Fruit fly (Drosophila melanogaster): ENCODE measurements around the gene Cisd2.

The Cisd2 gene

dm6 chr3R:29254383-29254782, 31.2 kb upstream of the Cisd2 start:
- no peak for TF ChIP-seq CTCF (optimal IDR thresholded peaks at IDR 0.05)
- TF ChIP-seq CG8478 (optimal IDR thresholded peaks at IDR 0.05): no peak

- TF ChIP-seq CTCF (optimal IDR thresholded peaks at IDR 0.05) (no peak), CG8478 (optimal IDR thresholded peaks at IDR 0.05) (no peak)
Measured at dm6 chr3R:29253874-29254273, 30.6 kb upstream of the Cisd2 start.

- peak; percentile 91 to 93 for TF ChIP-seq CTCF (optimal IDR thresholded peaks at IDR 0.05)
- no peak for TF ChIP-seq CG8478 (optimal IDR thresholded peaks at IDR 0.05)
Measured at dm6 chr3R:29251418-29251817, 28.2 kb upstream of the Cisd2 start.

DNA sequence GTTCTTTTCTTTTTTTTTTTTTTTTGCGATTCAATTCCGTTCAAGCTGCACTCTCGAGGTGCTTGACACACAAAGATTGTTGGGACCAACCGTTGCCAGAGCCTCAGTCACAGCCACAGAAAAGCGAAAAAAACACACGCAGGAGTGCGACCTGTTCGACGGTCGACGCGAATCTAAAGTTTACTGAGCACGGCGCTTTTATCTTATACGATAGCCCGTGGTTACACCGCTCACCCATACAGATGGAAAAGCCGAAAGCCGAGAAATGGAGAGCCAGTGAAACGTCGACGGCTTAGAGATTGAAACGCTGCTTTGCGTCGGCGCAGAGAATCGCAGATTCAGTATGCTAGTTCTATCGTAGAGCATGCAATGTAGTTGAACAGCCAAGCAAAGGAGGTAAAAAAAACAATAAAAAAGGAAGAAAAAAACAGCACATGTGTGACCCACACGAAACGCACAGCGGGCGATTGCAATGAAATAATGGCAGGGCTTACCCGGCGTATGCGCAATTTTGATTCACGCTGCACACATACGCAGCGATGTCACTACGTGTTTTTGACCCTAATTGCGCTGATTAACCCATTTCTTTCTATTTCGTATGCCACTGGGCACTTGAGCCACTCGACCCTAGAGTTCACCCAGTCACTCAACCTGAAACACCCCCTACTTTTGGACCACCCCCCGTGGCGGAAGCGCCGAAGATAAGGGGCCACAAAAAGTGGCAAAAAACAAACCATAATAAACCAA, 27.2 kb upstream of the Cisd2 start, which contains the start of gene SP1029:
TSS of gene SP1029 (minus strand) at position 180 of the 747 bp plus-strand sequence.
- no peak for TF ChIP-seq CTCF (optimal IDR thresholded peaks at IDR 0.05)
- TF ChIP-seq CG8478 (optimal IDR thresholded peaks at IDR 0.05): no peak

dm6 chr3R:29244727-29245126, 21.5 kb upstream of the Cisd2 start, which contains the start of gene CG31445:
Gene CG31445, minus strand, starts transcription at chr3R:29244827.
- TF ChIP-seq CG8478 (optimal IDR thresholded peaks at IDR 0.05) (no peak), CTCF (optimal IDR thresholded peaks at IDR 0.05) (no peak)

DNA sequence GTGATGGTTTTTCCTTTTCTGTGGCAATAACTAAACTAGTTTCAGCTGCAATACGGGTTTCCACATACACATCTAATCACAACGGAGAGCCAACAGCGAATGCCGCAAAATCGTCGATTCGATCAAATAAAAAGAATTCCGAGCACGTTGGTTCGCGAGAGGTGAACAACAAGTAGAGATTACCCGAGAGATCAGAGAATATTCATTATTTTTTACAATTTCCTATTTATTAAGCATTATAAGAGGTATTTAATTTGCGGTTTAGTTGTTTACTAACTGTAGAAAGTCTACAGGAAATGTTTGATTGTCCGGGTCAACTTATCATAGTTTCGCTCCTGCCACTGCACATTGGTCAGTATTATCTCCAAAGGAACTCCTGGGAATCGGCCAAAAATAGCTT, 15.4 kb upstream of the Cisd2 start, which contains the start of gene CG11951:
TSS of gene CG11951 (minus strand) at position 101 of the 400 bp plus-strand sequence.
- TF ChIP-seq CG8478 (optimal IDR thresholded peaks at IDR 0.05) (no peak), CTCF (optimal IDR thresholded peaks at IDR 0.05) (no peak)

DNA sequence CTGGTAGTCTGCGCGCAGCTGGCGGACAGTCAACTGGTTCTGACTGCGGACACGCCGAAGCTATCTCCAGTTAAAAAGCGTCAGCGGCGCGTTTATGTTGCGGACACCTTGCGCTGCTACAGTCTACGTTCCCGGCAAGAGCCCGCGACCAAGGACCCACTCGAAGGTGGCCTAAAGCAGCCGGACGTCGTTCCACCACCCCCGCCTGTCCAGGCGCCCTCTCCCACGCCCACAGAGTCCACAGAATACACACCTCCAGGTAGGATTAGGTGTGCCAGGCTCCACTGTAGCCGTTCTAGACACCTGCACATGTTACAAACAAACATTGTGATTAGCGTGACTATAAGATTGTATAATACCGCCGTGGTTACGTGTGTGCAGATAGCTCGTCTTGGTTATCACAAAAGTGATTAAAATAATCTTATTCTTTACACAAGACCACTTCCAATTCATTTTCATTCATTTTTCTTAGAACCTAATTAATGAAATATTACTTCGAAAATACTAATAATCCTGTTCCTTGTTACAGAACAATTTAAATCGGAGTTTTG, 7.4 kb upstream of the Cisd2 start:
- no peak for TF ChIP-seq CTCF (optimal IDR thresholded peaks at IDR 0.05)

dm6 chr3R:29229958-29230357, 6.7 kb upstream of the Cisd2 start:
- TF ChIP-seq CTCF (optimal IDR thresholded peaks at IDR 0.05): no peak
- TF ChIP-seq CG8478 (optimal IDR thresholded peaks at IDR 0.05): no peak

DNA sequence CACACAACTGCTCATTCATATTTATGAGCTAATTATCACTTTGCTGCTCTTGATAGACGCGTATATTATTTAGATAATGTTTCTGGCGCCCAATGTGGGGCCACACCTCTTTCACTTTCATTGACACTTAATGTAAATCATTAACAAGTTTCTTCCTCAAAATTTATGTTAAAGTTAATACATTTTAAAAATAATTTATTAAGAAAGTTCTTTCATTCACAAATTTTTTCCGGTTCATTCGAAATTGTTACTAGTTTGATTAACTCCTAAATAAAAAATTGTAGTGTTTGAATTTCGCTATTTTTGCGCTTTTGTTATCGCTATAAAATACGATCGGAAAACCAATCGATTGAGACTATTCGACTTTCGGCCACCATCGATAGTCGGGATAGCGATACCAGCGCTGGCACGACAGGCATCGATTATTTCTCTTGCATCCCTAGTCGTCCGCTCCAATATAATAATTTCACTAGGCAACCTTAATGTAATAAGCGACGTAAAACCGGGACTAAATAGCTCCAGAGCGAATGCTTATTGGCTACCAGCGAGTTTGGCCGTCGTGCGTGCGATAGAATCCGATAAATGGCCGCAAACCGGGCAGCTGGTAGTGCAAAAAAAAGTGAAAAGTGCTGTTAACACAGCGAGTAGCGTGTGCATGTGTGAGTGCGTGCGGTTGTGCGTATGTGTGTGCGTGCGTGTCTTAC, 5.7 kb upstream of the Cisd2 start, which contains the start of gene Usp1:
TSS of gene Usp1 (plus strand) at position 417 of the 704 bp plus-strand sequence.
- peak in 1 of 2 experiments; percentile 48 for TF ChIP-seq CTCF (optimal IDR thresholded peaks at IDR 0.05)
- TF ChIP-seq CG8478 (optimal IDR thresholded peaks at IDR 0.05): no peak

dm6 chr3R:29227675-29228211, 4.5 kb upstream of the Cisd2 start, which contains the start of gene CG14507:
Gene CG14507, minus strand, starts transcription at chr3R:29227725.
- no peak for TF ChIP-seq CG8478 (optimal IDR thresholded peaks at IDR 0.05)
- TF ChIP-seq CTCF (optimal IDR thresholded peaks at IDR 0.05): no peak

DNA sequence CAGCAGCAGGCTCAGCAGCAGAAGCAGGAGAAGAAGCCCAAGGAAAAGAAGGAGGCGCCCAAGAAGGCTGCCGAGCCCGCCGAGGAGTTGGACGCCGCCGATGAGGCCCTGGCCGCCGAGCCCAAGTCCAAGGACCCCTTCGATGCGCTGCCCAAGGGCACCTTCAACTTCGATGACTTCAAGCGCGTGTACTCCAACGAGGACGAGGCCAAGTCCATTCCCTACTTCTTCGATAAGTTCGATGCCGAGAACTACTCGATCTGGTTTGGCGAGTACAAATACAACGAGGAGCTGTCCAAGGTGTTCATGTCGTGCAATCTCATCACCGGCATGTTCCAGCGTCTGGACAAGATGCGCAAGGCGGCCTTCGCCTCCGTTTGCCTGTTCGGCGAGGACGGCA, 2.1 kb downstream of the Cisd2 start:
- TF ChIP-seq CTCF (optimal IDR thresholded peaks at IDR 0.05): no peak
- TF ChIP-seq CG8478 (optimal IDR thresholded peaks at IDR 0.05): no peak

DNA sequence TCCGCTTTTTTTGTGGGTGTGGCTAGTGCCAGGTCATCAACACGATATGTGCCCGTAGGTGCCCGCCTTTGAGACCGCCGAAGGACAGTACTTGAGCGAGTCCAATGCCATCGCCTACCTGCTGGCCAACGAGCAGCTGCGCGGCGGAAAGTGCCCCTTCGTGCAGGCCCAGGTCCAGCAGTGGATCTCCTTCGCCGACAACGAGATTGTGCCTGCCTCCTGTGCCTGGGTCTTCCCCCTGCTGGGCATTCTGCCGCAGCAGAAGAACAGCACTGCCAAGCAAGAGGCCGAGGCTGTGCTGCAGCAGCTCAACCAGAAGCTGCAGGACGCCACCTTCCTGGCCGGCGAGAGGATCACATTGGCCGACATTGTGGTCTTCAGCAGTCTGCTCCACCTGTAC, 2.6 kb downstream of the Cisd2 start:
- TF ChIP-seq CTCF (optimal IDR thresholded peaks at IDR 0.05): no peak
- no peak for TF ChIP-seq CG8478 (optimal IDR thresholded peaks at IDR 0.05)

DNA sequence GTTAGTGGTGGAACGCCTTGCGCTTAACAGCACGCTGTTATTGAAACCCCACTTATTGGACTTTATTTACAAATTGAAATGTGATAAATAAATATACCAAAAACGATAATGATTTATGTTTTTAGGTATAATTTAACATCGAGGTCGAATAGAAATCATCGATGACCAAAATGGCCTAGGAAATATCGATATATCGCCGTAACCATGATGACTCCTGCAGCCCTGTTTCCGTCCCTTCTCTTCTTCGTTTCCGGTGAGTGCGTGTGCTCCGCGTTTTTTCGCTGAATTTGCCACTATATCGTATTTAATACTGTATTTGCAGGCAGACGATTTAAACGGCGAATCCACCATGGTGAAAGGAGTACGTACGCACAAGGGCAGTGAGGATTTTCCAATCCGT, 3.3 kb downstream of the Cisd2 start, which contains the start of gene eEF1gamma:
TSS of gene eEF1gamma (plus strand) at position 225 of the 400 bp plus-strand sequence.
- TF ChIP-seq CG8478 (optimal IDR thresholded peaks at IDR 0.05) (no peak), CTCF (optimal IDR thresholded peaks at IDR 0.05) (peak; percentile 10 to 24)

DNA sequence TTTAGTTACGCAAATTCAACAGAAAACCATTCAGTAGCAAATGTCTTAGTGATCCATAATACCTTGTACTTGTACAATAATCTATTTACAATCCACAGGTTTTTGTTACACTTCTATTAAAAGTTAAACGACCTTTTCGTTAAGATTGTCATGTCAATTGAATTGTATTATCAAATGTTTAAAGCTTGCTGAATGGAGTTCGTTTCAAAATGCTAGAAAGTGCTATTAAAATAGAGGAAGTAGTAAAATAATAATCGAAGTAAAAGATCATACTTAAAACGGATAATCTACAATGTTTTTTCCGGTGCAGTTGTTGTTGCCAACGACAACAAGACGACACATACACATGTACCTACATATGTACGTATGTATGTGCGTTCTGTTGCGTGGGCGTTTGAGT, 5.2 kb downstream of the Cisd2 start:
- no peak for TF ChIP-seq CG8478 (optimal IDR thresholded peaks at IDR 0.05)
- TF ChIP-seq CTCF (optimal IDR thresholded peaks at IDR 0.05): no peak

DNA sequence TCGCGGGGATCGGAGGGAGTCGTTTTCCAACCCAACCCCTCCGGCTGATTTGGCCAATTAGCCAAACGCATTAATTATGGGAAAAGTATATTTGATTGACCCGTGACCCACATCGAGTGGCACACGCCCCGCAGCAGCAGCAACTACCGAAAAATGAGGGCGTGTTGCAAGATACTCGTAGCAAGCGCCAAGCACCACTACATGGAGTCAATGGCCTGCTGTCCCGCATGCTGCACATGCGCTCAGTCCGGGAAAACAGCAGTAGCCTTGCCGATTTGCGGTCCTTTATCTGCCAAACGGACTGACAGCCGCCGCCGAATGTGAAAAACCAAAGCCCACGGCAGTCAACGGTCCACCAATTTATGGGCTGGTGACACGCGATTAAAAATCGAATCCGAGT, 5.9 kb downstream of the Cisd2 start:
- TF ChIP-seq CTCF (optimal IDR thresholded peaks at IDR 0.05) (no peak), CG8478 (optimal IDR thresholded peaks at IDR 0.05) (no peak)

All from S2 (cell line).